Worm (Caenorhabditis elegans) whole organism, midembryonic: ENCODE results near the gene ZK856.14.

ENCODE experiments used
- T22C8.4 ChIP-seq: fragments of 200-800 bp; sonication (Bioruptor generic); IDR thresholded peaks from 2 replicates; pipeline ENCODE4 v1.3.6; 2022; ENCODE audit warnings: missing genetic modification characterization, missing compliant biosample characterization
- cog-1 ChIP-seq: sonication (generic microtip); optimal IDR thresholded peaks from 2 replicates; lab custom pipeline; 2016; ENCODE audit warnings: missing genetic modification characterization, missing compliant biosample characterization
- flt-1 ChIP-seq: fragments of 200-800 bp; sonication (Bioruptor generic); IDR thresholded peaks from 2 replicates; pipeline ENCODE4 v1.3.6; 2022; ENCODE audit warnings: missing genetic modification characterization, missing compliant biosample characterization
- klf-2 ChIP-seq: fragments of 200-800 bp; sonication (Bioruptor generic); conservative IDR thresholded peaks from 2 replicates; pipeline ENCODE4 v1.3.6; 2022; ENCODE audit warnings: missing genetic modification reagents, missing genetic modification characterization, missing compliant biosample characterization
- med-1 ChIP-seq: sonication (generic microtip); optimal IDR thresholded peaks from 2 replicates; lab custom pipeline; 2017; ENCODE audit warnings: missing genetic modification characterization, mild to moderate bottlenecking, missing compliant biosample characterization, antibody characterized with exemption, missing genetic modification reagents; ENCODE audit not compliant: insufficient read depth
- ref-1 ChIP-seq: fragments of 200-800 bp; sonication (Bioruptor generic); conservative IDR thresholded peaks from 2 replicates; pipeline ENCODE4 v1.3.6; 2022; ENCODE audit warnings: missing genetic modification reagents, missing genetic modification characterization, missing compliant biosample characterization
- tab-1 ChIP-seq: fragments of 200-800 bp; sonication (Bioruptor generic); IDR thresholded peaks from 2 replicates; pipeline ENCODE4 v1.3.6; 2022; ENCODE audit warnings: missing genetic modification characterization, missing compliant biosample characterization
- ztf-23 ChIP-seq: fragments of 200-800 bp; sonication (Bioruptor generic); IDR thresholded peaks from 2 replicates; pipeline ENCODE4 v1.3.6; 2022; ENCODE audit warnings: missing genetic modification reagents, missing genetic modification characterization, missing compliant biosample characterization
- ztf-29 ChIP-seq: fragments of 200-800 bp; sonication (Bioruptor generic); IDR thresholded peaks from 2 replicates; pipeline ENCODE4 v1.3.6; 2022; ENCODE audit warnings: missing genetic modification reagents, missing genetic modification characterization, missing compliant biosample characterization

Gene ZK856.14

ce11 chrV:10212627-10213026 is 4.2 kb upstream of the ZK856.14 start, which contains the start of gene hpo-40:
TSS of gene hpo-40 (plus strand) at chrV:10212927.
- no peak for TF ChIP-seq klf-2 (GFP tag; lab: Robert Waterston, UW)
- TF ChIP-seq ztf-23 (GFP tag; lab: Robert Waterston, UW) = no peak
- no peak for TF ChIP-seq flt-1
- TF ChIP-seq med-1 (GFP tag; lab: Kevin White, UChicago) = no peak
- no peak for TF ChIP-seq T22C8.4 (GFP tag; lab: Robert Waterston, UW)
- no peak for TF ChIP-seq cog-1
- TF ChIP-seq ztf-29 = no peak
- no peak for TF ChIP-seq tab-1 (GFP tag; lab: Robert Waterston, UW)
- TF ChIP-seq ref-1 (GFP tag; lab: Robert Waterston, UW) = no peak

DNA sequence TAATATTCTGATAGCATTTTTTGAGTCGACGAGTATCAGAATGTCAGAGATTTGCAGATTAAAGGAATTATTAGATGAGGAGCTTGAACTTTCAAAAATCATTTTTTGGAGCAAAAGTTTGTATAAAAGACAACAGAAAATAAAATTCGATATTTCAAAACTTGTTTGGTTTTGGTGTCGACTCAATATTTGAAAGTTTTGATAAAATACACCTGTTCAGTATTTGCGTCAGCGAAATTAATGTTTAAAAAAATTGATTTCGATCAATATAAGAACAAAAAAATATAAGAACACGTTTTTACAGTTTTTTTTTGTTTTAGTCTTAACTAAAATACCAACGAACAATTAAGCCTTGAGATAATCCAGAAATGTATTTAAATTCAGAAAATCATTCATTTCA is 3.8 kb downstream of the ZK856.14 start, which contains the start of gene C12D8.13:
C12D8.13 (minus strand) TSS at position 101 of the 400 bp plus-strand sequence.
- TF ChIP-seq flt-1 (no peak), tab-1 (GFP tag; lab: Robert Waterston, UW) (no peak), cog-1 (no peak), klf-2 (GFP tag; lab: Robert Waterston, UW) (no peak), ref-1 (GFP tag; lab: Robert Waterston, UW) (no peak), T22C8.4 (GFP tag; lab: Robert Waterston, UW) (no peak), ztf-23 (GFP tag; lab: Robert Waterston, UW) (no peak), ztf-29 (no peak), med-1 (GFP tag; lab: Kevin White, UChicago) (no peak)

DNA sequence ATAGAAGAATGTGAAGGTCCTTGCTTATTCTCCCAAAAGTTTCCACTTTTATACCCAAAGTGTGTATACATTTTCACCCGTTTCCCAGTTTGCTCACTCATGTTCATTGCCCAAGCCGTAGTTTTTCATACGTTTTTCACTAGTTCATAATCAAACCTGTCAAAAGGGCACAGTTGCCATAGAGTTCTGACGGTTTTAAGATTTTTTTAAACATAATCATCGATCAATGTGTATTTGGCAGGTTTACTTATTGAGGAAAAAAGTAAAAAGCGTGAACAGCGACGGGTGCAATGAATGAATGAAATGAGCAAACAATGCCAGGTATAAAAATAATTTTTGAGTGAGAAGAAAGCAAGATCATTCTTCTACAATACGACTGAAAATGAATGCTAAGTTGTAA is 4.5 kb downstream of the ZK856.14 start, which contains the start of the genes fipr-5 and fipr-9:
fipr-5 (minus strand) TSS at position 101 of the 400 bp plus-strand sequence.
fipr-9 (plus strand) TSS at position 346 of the 400 bp plus-strand sequence.
- TF ChIP-seq ref-1 (GFP tag; lab: Robert Waterston, UW) = no peak
- no peak for TF ChIP-seq ztf-29
- TF ChIP-seq med-1 (GFP tag; lab: Kevin White, UChicago) = no peak

ce11 chrV:10222007-10222406 is 5.2 kb downstream of the ZK856.14 start, which contains the start of gene C12D8.20:
TSS of gene C12D8.20 (plus strand) at chrV:10222307.
- TF ChIP-seq tab-1 (GFP tag; lab: Robert Waterston, UW) = no peak
- no peak for TF ChIP-seq flt-1
- no peak for TF ChIP-seq cog-1
- no peak for TF ChIP-seq klf-2 (GFP tag; lab: Robert Waterston, UW)
- TF ChIP-seq ztf-29 = no peak

ce11 chrV:10224619-10225018 is 7.8 kb downstream of the ZK856.14 start:
- TF ChIP-seq ztf-29 = no peak
- no peak for TF ChIP-seq flt-1
- no peak for TF ChIP-seq cog-1
- TF ChIP-seq tab-1 (GFP tag; lab: Robert Waterston, UW) = no peak
- no peak for TF ChIP-seq klf-2 (GFP tag; lab: Robert Waterston, UW)

- TF ChIP-seq ref-1 (GFP tag; lab: Robert Waterston, UW) (no peak), klf-2 (GFP tag; lab: Robert Waterston, UW) (no peak)
These were observed 8.8 kb downstream of the ZK856.14 start, which contains the start of gene daf-36 for ce11 chrV:10225610-10226009. TSS of gene daf-36 (minus strand) at chrV:10225710.

DNA sequence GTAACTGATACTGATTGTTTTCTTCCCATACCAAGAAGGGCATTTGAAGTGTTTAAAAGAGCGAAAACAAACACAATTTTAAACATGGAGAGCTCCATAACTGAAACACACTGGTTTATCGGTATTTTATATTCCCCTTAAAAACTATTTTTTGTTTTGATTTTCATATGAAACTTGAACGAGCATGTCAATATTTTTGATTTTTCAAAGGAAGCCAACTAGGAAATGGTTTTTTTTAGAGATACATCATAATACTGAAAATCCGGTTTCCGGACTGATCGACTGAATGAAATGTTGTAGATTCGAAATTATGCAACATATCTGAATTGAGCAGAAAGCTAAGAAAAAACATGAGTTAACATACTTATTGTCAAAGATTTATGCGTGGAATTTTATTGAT is 10.5 kb downstream of the ZK856.14 start, which contains the start of gene ttr-19:
ttr-19 (minus strand) TSS at position 101 of the 400 bp plus-strand sequence.
- TF ChIP-seq ztf-29 (no peak), klf-2 (GFP tag; lab: Robert Waterston, UW) (no peak), med-1 (GFP tag; lab: Kevin White, UChicago) (no peak), flt-1 (no peak), ztf-23 (GFP tag; lab: Robert Waterston, UW) (no peak), cog-1 (no peak), T22C8.4 (GFP tag; lab: Robert Waterston, UW) (no peak), tab-1 (GFP tag; lab: Robert Waterston, UW) (no peak), ref-1 (GFP tag; lab: Robert Waterston, UW) (no peak)

DNA sequence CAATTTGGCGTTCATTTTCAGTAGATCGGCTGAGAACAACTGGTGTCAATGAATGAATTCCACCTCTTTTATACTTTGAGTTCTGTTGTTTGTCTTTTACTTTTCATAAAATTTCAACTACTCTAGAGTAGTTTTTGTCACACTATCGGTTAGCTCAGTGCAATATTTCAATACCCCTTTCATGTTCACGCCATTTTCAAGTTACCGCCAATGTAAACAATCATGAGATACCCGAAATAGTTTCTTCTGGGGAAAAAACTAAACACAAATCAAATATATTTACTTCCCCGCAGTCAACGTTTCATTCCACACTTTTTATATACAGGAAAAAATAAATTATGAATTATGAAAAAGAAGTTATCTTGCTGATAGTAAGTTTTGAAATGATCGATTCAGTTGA is 11.5 kb downstream of the ZK856.14 start, which contains the start of gene fipr-4:
fipr-4 (minus strand) TSS at position 101 of the 400 bp plus-strand sequence.
- no peak for TF ChIP-seq tab-1 (GFP tag; lab: Robert Waterston, UW)
- no peak for TF ChIP-seq flt-1
- no peak for TF ChIP-seq T22C8.4 (GFP tag; lab: Robert Waterston, UW)
- TF ChIP-seq ztf-29 = no peak
- TF ChIP-seq med-1 (GFP tag; lab: Kevin White, UChicago) = no peak
- TF ChIP-seq ztf-23 (GFP tag; lab: Robert Waterston, UW) = no peak
- no peak for TF ChIP-seq ref-1 (GFP tag; lab: Robert Waterston, UW)
- no peak for TF ChIP-seq klf-2 (GFP tag; lab: Robert Waterston, UW)
- TF ChIP-seq cog-1 = no peak

ce11 chrV:10229222-10229879 is 12.5 kb downstream of the ZK856.14 start, which contains the start of the genes pyt-1 and fipr-7:
TSS of gene pyt-1 (minus strand) at chrV:10229322.
TSS of gene fipr-7 (plus strand) at chrV:10229829.
- TF ChIP-seq tab-1 (GFP tag; lab: Robert Waterston, UW) (no peak), cog-1 (no peak), flt-1 (no peak), ztf-29 (no peak), T22C8.4 (GFP tag; lab: Robert Waterston, UW) (no peak), ztf-23 (GFP tag; lab: Robert Waterston, UW) (no peak), klf-2 (GFP tag; lab: Robert Waterston, UW) (no peak), med-1 (GFP tag; lab: Kevin White, UChicago) (no peak), ref-1 (GFP tag; lab: Robert Waterston, UW) (no peak)

ce11 chrV:10230932-10231331 is 14.1 kb downstream of the ZK856.14 start, which contains the start of gene fipr-6:
TSS of gene fipr-6 (plus strand) at chrV:10231232.
- no peak for TF ChIP-seq ztf-23 (GFP tag; lab: Robert Waterston, UW)
- TF ChIP-seq klf-2 (GFP tag; lab: Robert Waterston, UW) = no peak
- no peak for TF ChIP-seq ztf-29
- no peak for TF ChIP-seq T22C8.4 (GFP tag; lab: Robert Waterston, UW)
- TF ChIP-seq flt-1 = no peak
- no peak for TF ChIP-seq ref-1 (GFP tag; lab: Robert Waterston, UW)
- no peak for TF ChIP-seq med-1 (GFP tag; lab: Kevin White, UChicago)
